Worm (Caenorhabditis elegans) whole organism, midembryonic: ENCODE data around the gene F13A7.7.

ENCODE experiments used
- T22C8.4 ChIP-seq: fragments of 200-800 bp; sonication (Bioruptor generic); IDR thresholded peaks from 2 replicates; pipeline ENCODE4 v1.3.6; 2022; ENCODE audit warnings: missing genetic modification characterization, missing compliant biosample characterization
- cog-1 ChIP-seq: sonication (generic microtip); optimal IDR thresholded peaks from 2 replicates; lab custom pipeline; 2016; ENCODE audit warnings: missing genetic modification characterization, missing compliant biosample characterization
- flt-1 ChIP-seq: fragments of 200-800 bp; sonication (Bioruptor generic); IDR thresholded peaks from 2 replicates; pipeline ENCODE4 v1.3.6; 2022; ENCODE audit warnings: missing genetic modification characterization, missing compliant biosample characterization
- klf-2 ChIP-seq: fragments of 200-800 bp; sonication (Bioruptor generic); conservative IDR thresholded peaks from 2 replicates; pipeline ENCODE4 v1.3.6; 2022; ENCODE audit warnings: missing genetic modification reagents, missing genetic modification characterization, missing compliant biosample characterization
- med-1 ChIP-seq: sonication (generic microtip); optimal IDR thresholded peaks from 2 replicates; lab custom pipeline; 2017; ENCODE audit warnings: missing genetic modification characterization, mild to moderate bottlenecking, missing compliant biosample characterization, antibody characterized with exemption, missing genetic modification reagents; ENCODE audit not compliant: insufficient read depth
- ref-1 ChIP-seq: fragments of 200-800 bp; sonication (Bioruptor generic); conservative IDR thresholded peaks from 2 replicates; pipeline ENCODE4 v1.3.6; 2022; ENCODE audit warnings: missing genetic modification reagents, missing genetic modification characterization, missing compliant biosample characterization
- tab-1 ChIP-seq: fragments of 200-800 bp; sonication (Bioruptor generic); IDR thresholded peaks from 2 replicates; pipeline ENCODE4 v1.3.6; 2022; ENCODE audit warnings: missing genetic modification characterization, missing compliant biosample characterization
- ztf-23 ChIP-seq: fragments of 200-800 bp; sonication (Bioruptor generic); IDR thresholded peaks from 2 replicates; pipeline ENCODE4 v1.3.6; 2022; ENCODE audit warnings: missing genetic modification reagents, missing genetic modification characterization, missing compliant biosample characterization
- ztf-29 ChIP-seq: fragments of 200-800 bp; sonication (Bioruptor generic); IDR thresholded peaks from 2 replicates; pipeline ENCODE4 v1.3.6; 2022; ENCODE audit warnings: missing genetic modification reagents, missing genetic modification characterization, missing compliant biosample characterization

- no peak for TF ChIP-seq T22C8.4 (GFP tag; lab: Robert Waterston, UW)
- no peak for TF ChIP-seq ref-1 (GFP tag; lab: Robert Waterston, UW)
- TF ChIP-seq ztf-29 (GFP tag; lab: Robert Waterston, UW): no peak
- TF ChIP-seq ztf-23: no peak
- no peak for TF ChIP-seq flt-1 (GFP tag; lab: Robert Waterston, UW)
- TF ChIP-seq med-1 (GFP tag; lab: Kevin White, UChicago): no peak
- TF ChIP-seq tab-1: no peak
- TF ChIP-seq cog-1 (tag; lab: Kevin White, UChicago): no peak
- TF ChIP-seq klf-2 (GFP tag; lab: Robert Waterston, UW): no peak
Measured at ce11 chrV:16361350-16361749, 22.3 kb downstream of the F13A7.7 start.
